Worm (Caenorhabditis elegans) whole organism, mixed stage, embryonic: ENCODE data around the gene tmem-132.

ENCODE experiments used
- bed-3 ChIP-seq: fragments of 200-800 bp; sonication (Bioruptor generic); optimal IDR thresholded peaks from 3 replicates; lab custom pipeline; 2018; ENCODE audit warnings: mild to moderate bottlenecking, missing genetic modification characterization, moderate library complexity, missing compliant biosample characterization
- blmp-1 ChIP-seq: fragments of 150-350 bp; optimal IDR thresholded peaks from 2 replicates; lab custom pipeline; 2014; ENCODE audit warnings: missing biosample characterization, missing genetic modification characterization
- ceh-39 ChIP-seq: fragments of 150-350 bp; optimal IDR thresholded peaks from 2 replicates; lab custom pipeline; 2014; ENCODE audit warnings: missing biosample characterization, missing genetic modification characterization
- elt-3 ChIP-seq: fragments of 150-350 bp; optimal IDR thresholded peaks from 2 replicates; lab custom pipeline; 2014; ENCODE audit warnings: missing biosample characterization, missing genetic modification characterization
- ham-2 ChIP-seq: fragments of 200-800 bp; sonication (Bioruptor generic); optimal IDR thresholded peaks from 2 replicates; lab custom pipeline; 2018; ENCODE audit warnings: mild to moderate bottlenecking, missing genetic modification characterization, missing compliant biosample characterization
- lsy-2 ChIP-seq: fragments of 150-350 bp; optimal IDR thresholded peaks from 2 replicates; lab custom pipeline; 2014; ENCODE audit warnings: missing biosample characterization, missing genetic modification characterization
- nhr-76 ChIP-seq: sonication (generic microtip); optimal IDR thresholded peaks from 2 replicates; lab custom pipeline; 2017; ENCODE audit warnings: missing biosample characterization, missing genetic modification characterization
- pha-4 ChIP-seq: fragments of 150-350 bp; optimal IDR thresholded peaks from 2 replicates; lab custom pipeline; 2018; ENCODE audit warnings: missing biosample characterization, missing genetic modification reagents, missing genetic modification characterization
- tbx-8 ChIP-seq: fragments of 200-800 bp; sonication (Bioruptor generic); optimal IDR thresholded peaks from 2 replicates; lab custom pipeline; 2018; ENCODE audit warnings: mild to moderate bottlenecking, missing genetic modification characterization, moderate library complexity, missing compliant biosample characterization
- unc-62 ChIP-seq: fragments of 150-350 bp; optimal IDR thresholded peaks from 2 replicates; lab custom pipeline; 2014; ENCODE audit warnings: missing biosample characterization, missing genetic modification reagents, missing genetic modification characterization

DNA sequence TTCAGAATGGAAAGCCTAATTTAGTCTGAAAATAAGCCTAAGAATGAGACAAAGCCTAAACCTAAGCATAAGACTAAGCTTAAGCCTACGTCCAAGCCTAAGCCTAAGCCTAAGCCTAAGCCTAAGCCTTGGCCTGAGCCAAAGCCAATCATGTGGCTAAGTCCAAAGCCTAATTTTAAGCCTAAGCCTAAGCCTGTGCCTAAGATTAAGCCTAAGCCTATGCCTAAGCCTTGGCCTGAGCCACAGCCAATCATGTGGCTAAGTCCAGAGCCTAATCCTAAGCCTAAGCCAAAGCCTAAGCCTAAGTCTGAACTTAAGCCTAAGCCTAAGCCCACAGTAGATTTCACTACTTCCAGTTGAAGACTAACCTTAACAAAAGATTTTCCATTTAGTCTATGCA lies 41.1 kb upstream of the tmem-132 start:
- TF ChIP-seq blmp-1 (no peak), bed-3 (no peak), nhr-76 (tag; lab: Kevin White, UChicago) (no peak), ham-2 (peak; percentile 9), lsy-2 (tag; lab: Kevin White, UChicago) (no peak), elt-3 (no peak), ceh-39 (tag; lab: Kevin White, UChicago) (no peak), unc-62 (GFP tag; lab: Kevin White, UChicago) (no peak), tbx-8 (GFP tag; lab: Kevin White, UChicago) (no peak), pha-4 (tag; lab: Kevin White, UChicago) (no peak)
